Worm (Caenorhabditis elegans) whole organism, L1 larva: ENCODE results near the gene R04B5.6.

Source experiments
- C04F5.9 ChIP-seq: sonication (generic microtip); optimal IDR thresholded peaks from 2 replicates; lab custom pipeline; 2016; ENCODE audit warnings: missing genetic modification characterization, missing compliant biosample characterization
- C16A3.4 ChIP-seq: fragments of 150-350 bp; optimal IDR thresholded peaks from 2 replicates; lab custom pipeline; 2014; ENCODE audit warnings: missing biosample characterization, missing genetic modification characterization
- F16B12.6 ChIP-seq: fragments of 150-350 bp; optimal IDR thresholded peaks from 2 replicates; lab custom pipeline; 2014; ENCODE audit warnings: missing biosample characterization, missing genetic modification characterization
- aly-2 ChIP-seq: fragments of 150-350 bp; optimal IDR thresholded peaks from 2 replicates; lab custom pipeline; 2014; ENCODE audit warnings: missing biosample characterization, missing genetic modification characterization
- blmp-1 ChIP-seq: fragments of 150-350 bp; optimal IDR thresholded peaks from 2 replicates; lab custom pipeline; 2014; ENCODE audit warnings: missing biosample characterization, missing genetic modification characterization
- ceh-8 ChIP-seq: fragments of 200-800 bp; sonication (Bioruptor generic); optimal IDR thresholded peaks from 2 replicates; lab custom pipeline; 2018; ENCODE audit warnings: mild to moderate bottlenecking, missing genetic modification characterization, moderate library complexity, missing compliant biosample characterization
- ceh-82 ChIP-seq, 3 experiments: fragments of 150-350 bp in 1 of 3; sonication (generic microtip) in 2 of 3; optimal IDR thresholded peaks; 2 replicates each; lab custom pipeline; 2014 to 2017; ENCODE audit warnings: missing biosample characterization in 3 of 3, missing genetic modification characterization in 3 of 3
- ces-1 ChIP-seq: fragments of 150-350 bp; optimal IDR thresholded peaks from 2 replicates; lab custom pipeline; 2014; ENCODE audit warnings: missing biosample characterization, missing genetic modification reagents, missing genetic modification characterization
- dpl-1 ChIP-seq, 3 experiments: fragments of 150-350 bp in 2 of 3; sonication (generic microtip) in 1 of 3; optimal IDR thresholded peaks; 2 replicates each; lab custom pipeline; 2014 to 2017; ENCODE audit warnings: missing biosample characterization in 3 of 3, missing genetic modification characterization in 3 of 3, missing genetic modification reagents in 3 of 3
- dsc-1 ChIP-seq: sonication (generic microtip); optimal IDR thresholded peaks from 2 replicates; lab custom pipeline; 2016; ENCODE audit warnings: mild to moderate bottlenecking, missing genetic modification characterization, missing compliant biosample characterization
- efl-1 ChIP-seq, 4 experiments: fragments of 150-350 bp; optimal IDR thresholded peaks in 3 of 4; peaks in 1 of 4; 1 replicate in 1 of 4; 2 replicates in 3 of 4; lab custom pipeline; 2014; ENCODE audit warnings: missing biosample characterization in 2 of 4, missing genetic modification characterization in 2 of 4, missing genetic modification reagents in 2 of 4
- elt-3 ChIP-seq, 6 experiments: fragments of 150-350 bp in 1 of 6; sonication (generic microtip); optimal IDR thresholded peaks; 2 replicates each; lab custom pipeline; 2017 to 2018; ENCODE audit warnings: missing biosample characterization in 6 of 6, missing genetic modification characterization in 6 of 6, inconsistent platforms in 1 of 6
- hlh-17 ChIP-seq: fragments of 200-800 bp; sonication (Bioruptor generic); optimal IDR thresholded peaks from 2 replicates; lab custom pipeline; 2018; ENCODE audit warnings: missing genetic modification characterization, mild to moderate bottlenecking, missing compliant biosample characterization, moderate library complexity, borderline replicate concordance
- hlh-4 ChIP-seq: sonication (generic microtip); optimal IDR thresholded peaks from 2 replicates; lab custom pipeline; 2016; ENCODE audit warnings: mild to moderate bottlenecking, missing genetic modification characterization, missing compliant biosample characterization
- irx-1 ChIP-seq: sonication (generic microtip); optimal IDR thresholded peaks from 2 replicates; lab custom pipeline; 2016; ENCODE audit warnings: missing genetic modification characterization, missing compliant biosample characterization
- isw-1 ChIP-seq: fragments of 200-800 bp; sonication (Bioruptor generic); IDR thresholded peaks from 2 replicates; pipeline ENCODE4 v1.3.6; 2022; ENCODE audit warnings: missing genetic modification characterization, missing compliant biosample characterization
- jun-1 ChIP-seq: fragments of 150-350 bp; optimal IDR thresholded peaks from 2 replicates; lab custom pipeline; 2014; ENCODE audit warnings: missing biosample characterization, missing genetic modification reagents, missing genetic modification characterization
- lin-14 ChIP-seq: fragments of 200-800 bp; sonication (Bioruptor generic); optimal IDR thresholded peaks from 2 replicates; lab custom pipeline; 2018; ENCODE audit warnings: mild to moderate bottlenecking, missing genetic modification characterization, moderate library complexity, missing compliant biosample characterization
- lin-35 ChIP-seq, 2 experiments: fragments of 150-350 bp; optimal IDR thresholded peaks; 2 replicates each; lab custom pipeline; 2014; ENCODE audit warnings: missing biosample characterization in 2 of 2, missing genetic modification characterization in 2 of 2, missing genetic modification reagents in 2 of 2
- lin-39 ChIP-seq: fragments of 150-350 bp; optimal IDR thresholded peaks from 2 replicates; lab custom pipeline; 2014; ENCODE audit warnings: missing biosample characterization, missing genetic modification reagents, missing genetic modification characterization
- lir-3 ChIP-seq: sonication (generic microtip); optimal IDR thresholded peaks from 2 replicates; lab custom pipeline; 2016; ENCODE audit warnings: mild to moderate bottlenecking, missing genetic modification characterization, moderate library complexity, missing compliant biosample characterization; ENCODE audit not compliant: poor library complexity
- lsy-2 ChIP-seq, 2 experiments: fragments of 150-350 bp; optimal IDR thresholded peaks; 2 replicates each; lab custom pipeline; 2014; ENCODE audit warnings: missing biosample characterization in 2 of 2, missing genetic modification characterization in 2 of 2
- mab-9 ChIP-seq: fragments of 200-800 bp; sonication (Bioruptor generic); IDR thresholded peaks from 2 replicates; pipeline ENCODE4 v1.3.6; 2022; ENCODE audit warnings: missing genetic modification reagents, missing genetic modification characterization, missing compliant biosample characterization
- mdl-1 ChIP-seq, 2 experiments: fragments of 150-350 bp; optimal IDR thresholded peaks; 2 replicates each; lab custom pipeline; 2014 to 2017; ENCODE audit warnings: missing biosample characterization in 2 of 2, missing genetic modification characterization in 2 of 2, inconsistent platforms in 1 of 2
- mep-1 ChIP-seq: fragments of 150-350 bp; optimal IDR thresholded peaks from 2 replicates; lab custom pipeline; 2014; ENCODE audit warnings: missing biosample characterization, missing genetic modification characterization
- nhr-11 ChIP-seq: fragments of 150-350 bp; optimal IDR thresholded peaks from 2 replicates; lab custom pipeline; 2014; ENCODE audit warnings: missing biosample characterization, missing genetic modification characterization
- nhr-19 ChIP-seq: fragments of 200-800 bp; sonication (Bioruptor generic); conservative IDR thresholded peaks from 2 replicates; pipeline ENCODE4 v1.3.6; 2022; ENCODE audit warnings: missing genetic modification characterization, missing compliant biosample characterization
- nhr-20 ChIP-seq: sonication (generic microtip); optimal IDR thresholded peaks from 2 replicates; lab custom pipeline; 2016; ENCODE audit warnings: mild to moderate bottlenecking, missing genetic modification characterization, missing compliant biosample characterization
- nhr-237 ChIP-seq: fragments of 150-350 bp; optimal IDR thresholded peaks from 2 replicates; lab custom pipeline; 2014; ENCODE audit warnings: missing biosample characterization, missing genetic modification characterization
- nhr-28 ChIP-seq: fragments of 150-350 bp; optimal IDR thresholded peaks from 2 replicates; lab custom pipeline; 2014; ENCODE audit warnings: missing biosample characterization, missing genetic modification characterization
- nhr-47 ChIP-seq: sonication (generic microtip); optimal IDR thresholded peaks from 2 replicates; lab custom pipeline; 2016; ENCODE audit warnings: mild to moderate bottlenecking, missing genetic modification characterization, moderate library complexity, missing compliant biosample characterization
- nhr-84 ChIP-seq: sonication (generic microtip); optimal IDR thresholded peaks from 2 replicates; lab custom pipeline; 2017; ENCODE audit warnings: missing biosample characterization, missing genetic modification characterization
- nhr-85 ChIP-seq: sonication (generic microtip); peaks from one replicate; lab custom pipeline; 2016; ENCODE audit warnings: missing genetic modification characterization, inconsistent platforms, missing compliant biosample characterization
- nhr-90 ChIP-seq: sonication (generic microtip); optimal IDR thresholded peaks from 2 replicates; lab custom pipeline; 2016; ENCODE audit warnings: mild to moderate bottlenecking, missing genetic modification characterization, missing compliant biosample characterization; ENCODE audit not compliant: poor library complexity
- pag-3 ChIP-seq: sonication (generic microtip); optimal IDR thresholded peaks from 2 replicates; lab custom pipeline; 2017; ENCODE audit warnings: missing genetic modification characterization, mild to moderate bottlenecking, missing compliant biosample characterization, antibody characterized with exemption, borderline replicate concordance; ENCODE audit not compliant: insufficient read depth
- pax-3 ChIP-seq: fragments of 200-800 bp; sonication (Bioruptor generic); optimal IDR thresholded peaks from 2 replicates; lab custom pipeline; 2018; ENCODE audit warnings: mild to moderate bottlenecking, missing genetic modification characterization, moderate library complexity, missing compliant biosample characterization
- rnt-1 ChIP-seq: sonication (generic microtip); optimal IDR thresholded peaks from 2 replicates; lab custom pipeline; 2016; ENCODE audit warnings: mild to moderate bottlenecking, missing genetic modification characterization, moderate library complexity, missing compliant biosample characterization
- sptf-1 ChIP-seq: fragments of 150-350 bp; optimal IDR thresholded peaks from 2 replicates; lab custom pipeline; 2014; ENCODE audit warnings: missing biosample characterization, missing genetic modification characterization
- swsn-7 ChIP-seq: sonication (generic microtip); optimal IDR thresholded peaks from 2 replicates; lab custom pipeline; 2016; ENCODE audit warnings: missing genetic modification characterization, missing compliant biosample characterization
- tbx-2 ChIP-seq: sonication (generic microtip); optimal IDR thresholded peaks from 2 replicates; lab custom pipeline; 2016; ENCODE audit warnings: missing genetic modification characterization, missing compliant biosample characterization
- unc-130 ChIP-seq: fragments of 150-350 bp; optimal IDR thresholded peaks from 2 replicates; lab custom pipeline; 2017; ENCODE audit warnings: missing biosample characterization, missing genetic modification characterization, inconsistent platforms
- unc-62 ChIP-seq: fragments of 150-350 bp; optimal IDR thresholded peaks from 2 replicates; lab custom pipeline; 2014; ENCODE audit warnings: missing biosample characterization, missing genetic modification reagents, missing genetic modification characterization
- unc-98 ChIP-seq: fragments of 200-800 bp; sonication (Bioruptor generic); IDR thresholded peaks from 2 replicates; pipeline ENCODE4 v1.3.6; 2022; ENCODE audit warnings: missing genetic modification characterization, missing compliant biosample characterization
- vab-15 ChIP-seq: sonication (generic microtip); optimal IDR thresholded peaks from 2 replicates; lab custom pipeline; 2017; ENCODE audit warnings: missing genotype, mild to moderate bottlenecking, missing genetic modification characterization, missing compliant biosample characterization
- zag-1 ChIP-seq: fragments of 150-350 bp; optimal IDR thresholded peaks from 2 replicates; lab custom pipeline; 2014; ENCODE audit warnings: missing biosample characterization, missing genetic modification characterization
- zip-4 ChIP-seq: fragments of 200-800 bp; sonication (Bioruptor generic); optimal IDR thresholded peaks from 2 replicates; lab custom pipeline; 2018; ENCODE audit warnings: mild to moderate bottlenecking, missing genetic modification characterization, moderate library complexity, missing compliant biosample characterization
- ztf-4 ChIP-seq: fragments of 150-350 bp; optimal IDR thresholded peaks from 2 replicates; lab custom pipeline; 2014; ENCODE audit warnings: missing biosample characterization, missing genetic modification characterization

The R04B5.6 gene

ce11 chrV:10043234-10043796, 41.6 kb upstream of the R04B5.6 start, which contains the start of gene T06E8.8 (continued):
- TF ChIP-seq nhr-84 (no peak), nhr-85 (tag; lab: Kevin White, UChicago) (peak; percentile 99), hlh-17 (GFP tag; lab: Kevin White, UChicago) (no peak), unc-98 (GFP tag; lab: Robert Waterston, UW) (no peak), efl-1 (optimal IDR thresholded peaks at IDR 0.05; lab: Kevin White, UChicago) (peak; percentile 41 to 49), efl-1 (GFP tag; optimal IDR thresholded peaks at IDR 0.05 in 1 of 2; lab: Kevin White, UChicago) (peak in 1 of 2 experiments; percentile 94), isw-1 (no peak), mdl-1 (tag; optimal IDR thresholded peaks at IDR 0.05; lab: Kevin White, UChicago) (peak in 1 of 2 experiments; percentile 80), tbx-2 (peak; percentile 82), nhr-19 (peak; percentile 81), mep-1 (tag; lab: Kevin White, UChicago) (peak; percentile 62), irx-1 (tag; lab: Kevin White, UChicago) (peak; percentile 21), nhr-11 (tag; lab: Kevin White, UChicago) (peak; percentile 20), lin-35 (GFP tag; optimal IDR thresholded peaks at IDR 0.05; lab: Kevin White, UChicago) (peak; percentile 46 to 71), swsn-7 (tag; lab: Kevin White, UChicago) (peak; percentile 65), elt-3 (tag; optimal IDR thresholded peaks at IDR 0.05; lab: Kevin White, UChicago) (peak in 2 of 6 experiments; percentile 76 to 93), ztf-4 (tag; lab: Kevin White, UChicago) (peak; percentile 28), lin-14 (GFP tag; lab: Kevin White, UChicago) (peak; percentile 89), nhr-90 (tag; lab: Kevin White, UChicago) (peak; percentile 82), ceh-8 (GFP tag; lab: Kevin White, UChicago) (no peak), mab-9 (GFP tag; lab: Robert Waterston, UW) (no peak), dpl-1 (GFP tag; optimal IDR thresholded peaks at IDR 0.05; lab: Kevin White, UChicago) (peak; percentile 4 to 54 (median 23)), C16A3.4 (tag; lab: Kevin White, UChicago) (peak; percentile 49), zip-4 (GFP tag; lab: Kevin White, UChicago) (no peak), lin-39 (tag; lab: Kevin White, UChicago) (no peak), nhr-28 (tag; lab: Kevin White, UChicago) (no peak), pag-3 (no peak), zag-1 (tag; lab: Kevin White, UChicago) (no peak), nhr-47 (tag; lab: Kevin White, UChicago) (peak; percentile 73), rnt-1 (tag; lab: Kevin White, UChicago) (peak; percentile 60), unc-130 (tag; lab: Kevin White, UChicago) (peak; percentile 41), hlh-4 (tag; lab: Kevin White, UChicago) (no peak), unc-62 (GFP tag; lab: Kevin White, UChicago) (no peak), F16B12.6 (tag; lab: Kevin White, UChicago) (no peak), nhr-20 (peak; percentile 91), pax-3 (tag; lab: Kevin White, UChicago) (no peak), dsc-1 (tag; lab: Kevin White, UChicago) (no peak)

ce11 chrV:10044735-10045134, 40.2 kb upstream of the R04B5.6 start:
- TF ChIP-seq mep-1 (tag; lab: Kevin White, UChicago) (peak; percentile 9), lin-14 (GFP tag; lab: Kevin White, UChicago) (peak; percentile 9), nhr-85 (tag; lab: Kevin White, UChicago) (peak; percentile 16), zag-1 (tag; lab: Kevin White, UChicago) (no peak), ces-1 (no peak)
- TF ChIP-seq, all 84 proteins: peak for 3

- TF ChIP-seq jun-1 (tag; lab: Kevin White, UChicago): no peak
- peak; percentile 79 for TF ChIP-seq blmp-1
- TF ChIP-seq lin-39 (tag; lab: Kevin White, UChicago): no peak
- no peak for TF ChIP-seq lir-3
- no peak for TF ChIP-seq hlh-17 (GFP tag; lab: Kevin White, UChicago)
- no peak for TF ChIP-seq unc-98 (GFP tag; lab: Robert Waterston, UW)
- TF ChIP-seq nhr-237: no peak
- no peak for TF ChIP-seq aly-2 (tag; lab: Kevin White, UChicago)
- peak in 1 of 2 experiments; percentile 36 for TF ChIP-seq lsy-2 (tag; optimal IDR thresholded peaks at IDR 0.05; lab: Kevin White, UChicago)
- no peak for TF ChIP-seq sptf-1 (tag; lab: Kevin White, UChicago)
- peak; percentile 54 for TF ChIP-seq lin-14 (GFP tag; lab: Kevin White, UChicago)
- TF ChIP-seq lin-35 (GFP tag; optimal IDR thresholded peaks at IDR 0.05; lab: Kevin White, UChicago): peak in 1 of 2 experiments; percentile 16
- TF ChIP-seq ceh-82 (tag; optimal IDR thresholded peaks at IDR 0.05; lab: Kevin White, UChicago): no peak
- TF ChIP-seq efl-1 (optimal IDR thresholded peaks at IDR 0.05; lab: Kevin White, UChicago): no peak
- peak in 1 of 2 experiments; percentile 72 for TF ChIP-seq efl-1 (GFP tag; optimal IDR thresholded peaks at IDR 0.05 in 1 of 2; lab: Kevin White, UChicago)
- no peak for TF ChIP-seq vab-15 (tag; lab: Kevin White, UChicago)
- TF ChIP-seq C04F5.9 (tag; lab: Kevin White, UChicago): no peak
These were observed 38.5 kb upstream of the R04B5.6 start for ce11 chrV:10046503-10046902.
